Fruit fly (Drosophila melanogaster) S2 (cell line): Measurements from ENCODE around the gene CG31816.

ENCODE experiments used
- CG8478 ChIP-seq: fragments of >200 bp; optimal IDR thresholded peaks from 2 replicates; lab custom pipeline; 2018
- CTCF ChIP-seq, 2 experiments: fragments of >200 bp; optimal IDR thresholded peaks; 2 replicates each; lab custom pipeline; 2018

dm6 chr2L:16500469-16500868, 41.9 kb upstream of the CG31816 start:
- TF ChIP-seq CG8478: no peak
- TF ChIP-seq CTCF (optimal IDR thresholded peaks at IDR 0.05; lab: Kevin White, UChicago): no peak
